Worm (Caenorhabditis elegans) whole organism, L4 larva: ENCODE results near the gene F53F1.2.

Experiments used
- egl-27 ChIP-seq: sonication (generic microtip); optimal IDR thresholded peaks from 3 replicates; lab custom pipeline; 2017; ENCODE audit warnings: missing biosample characterization, missing genetic modification reagents, missing genetic modification characterization
- lin-1 ChIP-seq: fragments of 200-800 bp; sonication (Bioruptor generic); IDR thresholded peaks from 2 replicates; pipeline ENCODE4 v1.3.6; 2022; ENCODE audit warnings: missing genetic modification reagents, missing genetic modification characterization, missing compliant biosample characterization
- lsy-2 ChIP-seq, 2 experiments: fragments of 150-350 bp in 1 of 2; sonication (generic microtip) in 1 of 2; optimal IDR thresholded peaks; 2 replicates each; lab custom pipeline; 2014 to 2017; ENCODE audit warnings: missing biosample characterization in 2 of 2, missing genetic modification characterization in 2 of 2
- tra-1 ChIP-seq: fragments of 200-800 bp; sonication (Bioruptor generic); IDR thresholded peaks from 2 replicates; pipeline ENCODE4 v1.3.6; 2022; ENCODE audit warnings: missing genetic modification reagents, missing genetic modification characterization, missing compliant biosample characterization

- TF ChIP-seq tra-1 (GFP tag; lab: Robert Waterston, UW) (no peak), lsy-2 (tag; optimal IDR thresholded peaks at IDR 0.05; lab: Kevin White, UChicago) (no peak), lin-1 (no peak), egl-27 (tag; lab: Kevin White, UChicago) (no peak)
Measured at ce11 chrV:13417513-13417912, 10.9 kb downstream of the F53F1.2 start, which contains the start of gene F53F1.6.
